Fruit fly (Drosophila melanogaster) whole organism, prepupa: Measurements from ENCODE around the gene CG42245.

ENCODE experiments used
- Blimp-1 ChIP-seq: fragments of 200-800 bp; sonication (Bioruptor generic); optimal IDR thresholded peaks from 3 replicates; lab custom pipeline; 2017; ENCODE audit warnings: missing biosample characterization, missing genetic modification characterization, mild to moderate bottlenecking, moderate library complexity, missing genetic modification reagents
- CG10669 ChIP-seq: fragments of 200-800 bp; sonication (Bioruptor generic); optimal IDR thresholded peaks from 3 replicates; lab custom pipeline; 2018; ENCODE audit warnings: missing biosample characterization, mild to moderate bottlenecking, missing genetic modification characterization, moderate library complexity
- CG11294 ChIP-seq: fragments of 200-800 bp; sonication (Bioruptor generic); IDR thresholded peaks from 2 replicates; pipeline ENCODE4 v1.3.6; 2022; ENCODE audit warnings: missing biosample characterization, missing genetic modification characterization
- CG11762 ChIP-seq: fragments of 200-800 bp; sonication (Bioruptor generic); optimal IDR thresholded peaks from 3 replicates; lab custom pipeline; 2016; ENCODE audit warnings: missing biosample characterization, missing genetic modification characterization; ENCODE audit not compliant: insufficient read depth
- CG11902 ChIP-seq: fragments of 200-800 bp; sonication (Bioruptor generic); optimal IDR thresholded peaks from 3 replicates; lab custom pipeline; 2016; ENCODE audit warnings: missing biosample characterization, missing genetic modification characterization
- CG15336 ChIP-seq: fragments of 200-800 bp; sonication (Bioruptor generic); IDR thresholded peaks from 2 replicates; pipeline ENCODE4 v1.3.6; 2022; ENCODE audit warnings: missing biosample characterization, missing genetic modification characterization
- CG16779 ChIP-seq: fragments of 200-800 bp; sonication (Bioruptor generic); optimal IDR thresholded peaks from 3 replicates; lab custom pipeline; 2017; ENCODE audit warnings: missing biosample characterization, mild to moderate bottlenecking, missing genetic modification characterization
- CG32006 ChIP-seq: fragments of 200-800 bp; sonication (Bioruptor generic); optimal IDR thresholded peaks from 3 replicates; lab custom pipeline; 2017; ENCODE audit warnings: missing biosample characterization, mild to moderate bottlenecking, missing genetic modification characterization
- CG34406 ChIP-seq: fragments of 200-800 bp; sonication (Bioruptor generic); optimal IDR thresholded peaks from 3 replicates; lab custom pipeline; 2016; ENCODE audit warnings: missing biosample characterization, missing genetic modification characterization
- CG4318 ChIP-seq: fragments of 200-800 bp; sonication (Bioruptor generic); optimal IDR thresholded peaks from 3 replicates; lab custom pipeline; 2017; ENCODE audit warnings: missing biosample characterization, mild to moderate bottlenecking, missing genetic modification characterization
- CG6163 ChIP-seq: fragments of 200-800 bp; sonication (Bioruptor generic); IDR thresholded peaks from 3 replicates; pipeline ENCODE4 v1.3.6; 2022; ENCODE audit warnings: missing biosample characterization, missing genetic modification characterization
- CG6276 ChIP-seq: fragments of 200-800 bp; sonication (Bioruptor generic); optimal IDR thresholded peaks from 2 replicates; lab custom pipeline; 2017; ENCODE audit warnings: missing biosample characterization, mild to moderate bottlenecking, missing genetic modification characterization
- CG6808 ChIP-seq: fragments of 200-800 bp; sonication (Bioruptor generic); optimal IDR thresholded peaks from 3 replicates; lab custom pipeline; 2017; ENCODE audit warnings: missing biosample characterization, missing genetic modification characterization, mild to moderate bottlenecking, moderate library complexity, missing genetic modification reagents
- CG6854 ChIP-seq: fragments of 200-800 bp; sonication (Bioruptor generic); optimal IDR thresholded peaks from 2 replicates; lab custom pipeline; 2017; ENCODE audit warnings: missing biosample characterization, mild to moderate bottlenecking, missing genetic modification characterization
- CG8119 ChIP-seq: fragments of 200-800 bp; sonication (Bioruptor generic); IDR thresholded peaks from 3 replicates; pipeline ENCODE4 v1.3.6; 2022; ENCODE audit warnings: missing biosample characterization, missing genetic modification characterization
- CG8319 ChIP-seq: fragments of 200-800 bp; sonication (Bioruptor generic); optimal IDR thresholded peaks from 3 replicates; lab custom pipeline; 2016; ENCODE audit warnings: missing biosample characterization, missing genetic modification characterization
- CG9139 ChIP-seq: fragments of 200-800 bp; sonication (Bioruptor generic); optimal IDR thresholded peaks from 3 replicates; lab custom pipeline; 2017; ENCODE audit warnings: missing biosample characterization, mild to moderate bottlenecking, missing genetic modification characterization
- Eip75B ChIP-seq: fragments of 200-800 bp; sonication (Bioruptor generic); optimal IDR thresholded peaks from 3 replicates; lab custom pipeline; 2016; ENCODE audit warnings: missing biosample characterization, missing genetic modification characterization
- Ets21C ChIP-seq: fragments of 200-800 bp; sonication (Bioruptor generic); optimal IDR thresholded peaks from 3 replicates; lab custom pipeline; 2016; ENCODE audit warnings: missing biosample characterization, missing genetic modification characterization
- Ets96B ChIP-seq: fragments of 200-800 bp; optimal IDR thresholded peaks from 2 replicates; lab custom pipeline; 2019; ENCODE audit warnings: missing biosample characterization, mild to moderate bottlenecking, missing genetic modification characterization, moderate library complexity
- Gug ChIP-seq: fragments of 200-800 bp; sonication (Bioruptor generic); IDR thresholded peaks from 2 replicates; pipeline ENCODE4 v1.3.6; 2022; ENCODE audit warnings: missing biosample characterization, missing genetic modification characterization
- Hr38 ChIP-seq: sonication (Bioruptor generic); optimal IDR thresholded peaks from 2 replicates; lab custom pipeline; 2016; ENCODE audit warnings: missing biosample characterization, missing genetic modification characterization
- Lpt ChIP-seq: fragments of 200-800 bp; sonication (Bioruptor generic); optimal IDR thresholded peaks from 3 replicates; lab custom pipeline; 2016; ENCODE audit warnings: missing biosample characterization, missing genetic modification characterization
- Met ChIP-seq: fragments of 200-800 bp; sonication (Bioruptor generic); optimal IDR thresholded peaks from 3 replicates; lab custom pipeline; 2016; ENCODE audit warnings: missing biosample characterization, missing genetic modification characterization
- Sox102F ChIP-seq: fragments of 200-800 bp; sonication (Bioruptor generic); optimal IDR thresholded peaks from 2 replicates; lab custom pipeline; 2016; ENCODE audit warnings: missing biosample characterization, mild to moderate bottlenecking, missing genetic modification characterization
- Sox14 ChIP-seq: fragments of 200-800 bp; sonication (Bioruptor generic); optimal IDR thresholded peaks from 3 replicates; lab custom pipeline; 2016; ENCODE audit warnings: missing biosample characterization, missing genetic modification characterization
- Sox15 ChIP-seq: fragments of 200-800 bp; sonication (Bioruptor generic); optimal IDR thresholded peaks from 3 replicates; lab custom pipeline; 2016; ENCODE audit warnings: missing biosample characterization, missing genetic modification characterization
- achi ChIP-seq: fragments of 200-800 bp; sonication (Bioruptor generic); optimal IDR thresholded peaks from 3 replicates; lab custom pipeline; 2016; ENCODE audit warnings: missing biosample characterization, missing genetic modification characterization
- acj6 ChIP-seq: fragments of 200-800 bp; sonication (Bioruptor generic); optimal IDR thresholded peaks from 3 replicates; lab custom pipeline; 2016; ENCODE audit warnings: missing biosample characterization, missing genetic modification characterization
- cyc ChIP-seq: fragments of 200-800 bp; sonication (Bioruptor generic); optimal IDR thresholded peaks from 3 replicates; lab custom pipeline; 2016; ENCODE audit warnings: missing biosample characterization, missing genetic modification characterization
- dac ChIP-seq: fragments of 200-800 bp; sonication (Bioruptor generic); optimal IDR thresholded peaks from 2 replicates; lab custom pipeline; 2017; ENCODE audit warnings: missing biosample characterization, mild to moderate bottlenecking, missing genetic modification characterization
- dsx ChIP-seq: fragments of 200-800 bp; optimal IDR thresholded peaks from 3 replicates; lab custom pipeline; 2019; ENCODE audit warnings: missing biosample characterization, mild to moderate bottlenecking, missing genetic modification characterization, moderate library complexity; ENCODE audit not compliant: poor library complexity, severe bottlenecking
- eg ChIP-seq: fragments of 200-800 bp; sonication (Bioruptor generic); IDR thresholded peaks from 3 replicates; pipeline ENCODE4 v1.3.6; 2022; ENCODE audit warnings: missing biosample characterization, missing genetic modification characterization
- fd59A ChIP-seq: fragments of 200-800 bp; sonication (Bioruptor generic); optimal IDR thresholded peaks from 2 replicates; lab custom pipeline; 2017; ENCODE audit warnings: missing biosample characterization, mild to moderate bottlenecking, missing genetic modification characterization, missing genetic modification reagents
- fd85E ChIP-seq: fragments of 200-800 bp; sonication (Bioruptor generic); optimal IDR thresholded peaks from 3 replicates; lab custom pipeline; 2016; ENCODE audit warnings: missing biosample characterization, missing genetic modification characterization
- fkh ChIP-seq: fragments of 200-800 bp; sonication (Bioruptor generic); optimal IDR thresholded peaks from 3 replicates; lab custom pipeline; 2017; ENCODE audit warnings: missing biosample characterization, mild to moderate bottlenecking, missing genetic modification characterization, moderate library complexity
- lz ChIP-seq: fragments of 200-800 bp; sonication (Bioruptor generic); optimal IDR thresholded peaks from 3 replicates; lab custom pipeline; 2016; ENCODE audit warnings: missing biosample characterization, missing genetic modification characterization
- net ChIP-seq: fragments of 200-800 bp; sonication (Bioruptor generic); optimal IDR thresholded peaks from 3 replicates; lab custom pipeline; 2016; ENCODE audit warnings: missing biosample characterization, missing genetic modification characterization
- pdm3 ChIP-seq: fragments of 200-800 bp; sonication (Bioruptor generic); optimal IDR thresholded peaks from 3 replicates; lab custom pipeline; 2016; ENCODE audit warnings: missing biosample characterization, missing genetic modification characterization
- salr ChIP-seq, 2 experiments: fragments of 200-800 bp; sonication (Bioruptor generic); optimal IDR thresholded peaks; 3 replicates each; lab custom pipeline; 2016 to 2018; ENCODE audit warnings: missing biosample characterization in 2 of 2, missing genetic modification characterization in 2 of 2, mild to moderate bottlenecking in 1 of 2
- spab ChIP-seq: fragments of 200-800 bp; sonication (Bioruptor generic); optimal IDR thresholded peaks from 2 replicates; lab custom pipeline; 2017; ENCODE audit warnings: missing biosample characterization, mild to moderate bottlenecking, missing genetic modification characterization, missing genetic modification reagents
- ss ChIP-seq, 2 experiments: fragments of 200-800 bp; sonication (Bioruptor generic); optimal IDR thresholded peaks; 2 replicates in 1 of 2; 3 replicates in 1 of 2; lab custom pipeline; 2017 to 2018; ENCODE audit warnings: mild to moderate bottlenecking in 2 of 2, missing biosample characterization in 2 of 2, missing genetic modification characterization in 2 of 2, moderate library complexity in 1 of 2
- svp ChIP-seq: fragments of 200-800 bp; sonication (Bioruptor generic); peaks from one replicate; lab custom pipeline; 2016; ENCODE audit warnings: missing biosample characterization, missing genetic modification characterization
- topi ChIP-seq: fragments of 200-800 bp; sonication (Bioruptor generic); optimal IDR thresholded peaks from 3 replicates; lab custom pipeline; 2016; ENCODE audit warnings: missing biosample characterization, missing genetic modification characterization

The CG42245 gene

dm6 chr3L:2585794-2586741 lies 45.4 kb upstream of the CG42245 start, which contains the start of gene msn (continued):
- peak; percentile 51 to 65 for TF ChIP-seq ss (GFP tag; optimal IDR thresholded peaks at IDR 0.05; lab: Kevin White, UChicago)
- TF ChIP-seq CG8119 (GFP tag; lab: Robert Waterston, UW) = no peak
- peak; percentile 86 for TF ChIP-seq CG6854 (GFP tag; lab: Kevin White, UChicago)
- no peak for TF ChIP-seq Gug (GFP tag; lab: Robert Waterston, UW)
- no peak for TF ChIP-seq CG8319
- peak; percentile 44 for TF ChIP-seq CG6163 (GFP tag; lab: Robert Waterston, UW)
- TF ChIP-seq achi (GFP tag; lab: Kevin White, UChicago) = peak; percentile 9
- no peak for TF ChIP-seq salr (GFP tag; optimal IDR thresholded peaks at IDR 0.05; lab: Kevin White, UChicago)
- TF ChIP-seq lz (GFP tag; lab: Kevin White, UChicago) = no peak
- no peak for TF ChIP-seq CG11902 (GFP tag; lab: Kevin White, UChicago)

dm6 chr3L:2586804-2587561 lies 44.5 kb upstream of the CG42245 start, which contains the start of gene RpL8:
Gene RpL8 (plus strand): TSS chr3L:2587456.
- TF ChIP-seq acj6 (GFP tag; lab: Kevin White, UChicago) = peak; percentile 69
- TF ChIP-seq spab (GFP tag; lab: Kevin White, UChicago) = peak; percentile 53
- peak; percentile 84 for TF ChIP-seq eg
- TF ChIP-seq Ets21C = peak; percentile 5
- peak; percentile 68 for TF ChIP-seq CG32006 (GFP tag; lab: Kevin White, UChicago)
- peak; percentile 81 for TF ChIP-seq cyc
- peak; percentile 75 for TF ChIP-seq Met (GFP tag; lab: Kevin White, UChicago)
- peak; percentile 35 for TF ChIP-seq Sox15 (GFP tag; lab: Kevin White, UChicago)
- TF ChIP-seq dsx (GFP tag; lab: Kevin White, UChicago) = peak; percentile 46
- peak; percentile 28; the same call in 1 of the 2 replicates for TF ChIP-seq CG15336 (GFP tag; lab: Robert Waterston, UW)
- peak; percentile 58 for TF ChIP-seq CG10669 (GFP tag; lab: Kevin White, UChicago)
- peak; percentile 35 for TF ChIP-seq CG11294 (GFP tag; lab: Robert Waterston, UW)
- peak; percentile 27 for TF ChIP-seq CG6276 (GFP tag; lab: Kevin White, UChicago)
- TF ChIP-seq Sox102F (GFP tag; lab: Kevin White, UChicago) = peak; percentile 84
- peak; percentile 58 for TF ChIP-seq Sox14 (GFP tag; lab: Kevin White, UChicago)
- TF ChIP-seq CG6808 (GFP tag; lab: Kevin White, UChicago) = peak; percentile 69
- TF ChIP-seq CG11762 (GFP tag; lab: Kevin White, UChicago) = peak; percentile 60
- no peak for TF ChIP-seq CG8119 (GFP tag; lab: Robert Waterston, UW)
- peak; percentile 77 for TF ChIP-seq CG16779 (tag; lab: Kevin White, UChicago)
- TF ChIP-seq CG4318 (GFP tag; lab: Kevin White, UChicago) = peak; percentile 66
- peak; percentile 44 for TF ChIP-seq fkh (GFP tag; lab: Kevin White, UChicago)
- peak; percentile 64 for TF ChIP-seq Eip75B
- peak; percentile 36 for TF ChIP-seq Ets96B (tag; lab: Kevin White, UChicago)
- peak; percentile 56 for TF ChIP-seq CG11902 (GFP tag; lab: Kevin White, UChicago)
- TF ChIP-seq pdm3 (GFP tag; lab: Kevin White, UChicago) = peak; percentile 69
- peak; percentile 86 for TF ChIP-seq net (GFP tag; lab: Kevin White, UChicago)
- peak; percentile 78 for TF ChIP-seq lz (GFP tag; lab: Kevin White, UChicago)
- TF ChIP-seq dac = peak; percentile 49
- TF ChIP-seq achi (GFP tag; lab: Kevin White, UChicago) = peak; percentile 72
- no peak for TF ChIP-seq Hr38 (GFP tag; lab: Kevin White, UChicago)
- TF ChIP-seq CG9139 = peak; percentile 77
- peak; percentile 33 for TF ChIP-seq fd59A (GFP tag; lab: Kevin White, UChicago)
- peak; percentile 68 for TF ChIP-seq svp (GFP tag; lab: Kevin White, UChicago)
- peak; percentile 54 to 84 for TF ChIP-seq salr (GFP tag; optimal IDR thresholded peaks at IDR 0.05; lab: Kevin White, UChicago)
- peak; percentile 70 for TF ChIP-seq CG34406 (GFP tag; lab: Kevin White, UChicago)
- TF ChIP-seq topi (GFP tag; lab: Kevin White, UChicago) = peak; percentile 69
- peak; percentile 66 for TF ChIP-seq Blimp-1 (GFP tag; lab: Kevin White, UChicago)
- TF ChIP-seq fd85E (GFP tag; lab: Kevin White, UChicago) = peak; percentile 70
- no peak for TF ChIP-seq Lpt (GFP tag; lab: Kevin White, UChicago)
- TF ChIP-seq ss (GFP tag; optimal IDR thresholded peaks at IDR 0.05; lab: Kevin White, UChicago) = peak; percentile 77 to 82
